Fruit fly (Drosophila melanogaster) whole organism, embryonic: ENCODE measurements around the gene Gart.

ENCODE experiments used
- ATbp ChIP-seq: fragments of 200-800 bp; sonication (Bioruptor generic); optimal IDR thresholded peaks from 2 replicates; lab custom pipeline; 2017; ENCODE audit warnings: missing biosample characterization, mild to moderate bottlenecking, missing genetic modification characterization, missing genetic modification reagents
- Abd-B ChIP-seq: fragments of 200-800 bp; sonication (Bioruptor generic); optimal IDR thresholded peaks from 2 replicates; lab custom pipeline; 2018; ENCODE audit warnings: missing biosample characterization, mild to moderate bottlenecking, missing genetic modification characterization, moderate library complexity
- Bteb2 ChIP-seq: fragments of 200-800 bp; sonication (Bioruptor generic); optimal IDR thresholded peaks from 2 replicates; lab custom pipeline; 2016; ENCODE audit warnings: missing biosample characterization, missing genetic modification characterization
- CG11085 ChIP-seq: fragments of 200-800 bp; sonication (Bioruptor generic); IDR thresholded peaks from 2 replicates; pipeline ENCODE4 v1.3.6; 2022; ENCODE audit warnings: missing biosample characterization, missing genetic modification characterization
- CG12104 ChIP-seq: fragments of 200-800 bp; sonication (Bioruptor generic); optimal IDR thresholded peaks from 3 replicates; lab custom pipeline; 2016; ENCODE audit warnings: missing biosample characterization, missing genetic modification characterization
- CG12155 ChIP-seq: fragments of 200-800 bp; sonication (Bioruptor generic); optimal IDR thresholded peaks from 3 replicates; lab custom pipeline; 2016; ENCODE audit warnings: missing biosample characterization, missing genetic modification characterization
- CG12236 ChIP-seq: fragments of 200-800 bp; sonication (Bioruptor generic); optimal IDR thresholded peaks from 2 replicates; lab custom pipeline; 2016; ENCODE audit warnings: missing biosample characterization, missing genetic modification characterization
- CG14965 ChIP-seq: fragments of 200-800 bp; sonication (Bioruptor generic); optimal IDR thresholded peaks from 2 replicates; lab custom pipeline; 2016; ENCODE audit warnings: missing biosample characterization, missing genetic modification characterization, borderline replicate concordance
- CG1529 ChIP-seq: fragments of 200-800 bp; sonication (Bioruptor generic); optimal IDR thresholded peaks from 3 replicates; lab custom pipeline; 2018; ENCODE audit warnings: missing biosample characterization, missing genetic modification characterization
- CG15514 ChIP-seq: fragments of 200-800 bp; sonication (Bioruptor generic); optimal IDR thresholded peaks from 3 replicates; lab custom pipeline; 2017; ENCODE audit warnings: missing biosample characterization, missing genetic modification characterization, mild to moderate bottlenecking, moderate library complexity, missing genetic modification reagents
- CG15696 ChIP-seq: fragments of 200-800 bp; sonication (Bioruptor generic); optimal IDR thresholded peaks from 2 replicates; lab custom pipeline; 2019; ENCODE audit warnings: missing biosample characterization, mild to moderate bottlenecking, missing genetic modification characterization, moderate library complexity
- CG1647 ChIP-seq: fragments of 200-800 bp; sonication (Bioruptor generic); optimal IDR thresholded peaks from 3 replicates; lab custom pipeline; 2016; ENCODE audit warnings: missing biosample characterization, missing genetic modification characterization
- CG17361 ChIP-seq: fragments of 200-800 bp; sonication (Bioruptor generic); IDR thresholded peaks from 3 replicates; pipeline ENCODE4 v1.3.6; 2022; ENCODE audit warnings: missing biosample characterization, missing genetic modification characterization
- CG31365 ChIP-seq: fragments of 200-800 bp; sonication (Bioruptor generic); optimal IDR thresholded peaks from 2 replicates; lab custom pipeline; 2018; ENCODE audit warnings: missing biosample characterization, mild to moderate bottlenecking, missing genetic modification characterization
- CG31441 ChIP-seq: fragments of 200-800 bp; sonication (Bioruptor generic); IDR thresholded peaks from 2 replicates; pipeline ENCODE4 v1.3.6; 2022; ENCODE audit warnings: missing biosample characterization, missing genetic modification characterization
- CG43689 ChIP-seq: fragments of 200-800 bp; sonication (Bioruptor generic); IDR thresholded peaks from 2 replicates; pipeline ENCODE4 v1.3.6; 2022; ENCODE audit warnings: missing biosample characterization, missing genetic modification characterization
- CG6654 ChIP-seq: fragments of 200-800 bp; sonication (Bioruptor generic); optimal IDR thresholded peaks from 2 replicates; lab custom pipeline; 2017; ENCODE audit warnings: missing biosample characterization, mild to moderate bottlenecking, missing genetic modification characterization
- CG6765 ChIP-seq: fragments of 200-800 bp; sonication (Bioruptor generic); optimal IDR thresholded peaks from 3 replicates; lab custom pipeline; 2017; ENCODE audit warnings: missing biosample characterization, mild to moderate bottlenecking, missing genetic modification characterization
- CG6813 ChIP-seq: fragments of 200-800 bp; sonication (Bioruptor generic); optimal IDR thresholded peaks from 2 replicates; lab custom pipeline; 2017; ENCODE audit warnings: missing biosample characterization, missing genetic modification characterization, mild to moderate bottlenecking, moderate library complexity, missing genetic modification reagents
- CG7786 ChIP-seq: fragments of 200-800 bp; sonication (Bioruptor generic); optimal IDR thresholded peaks from 2 replicates; lab custom pipeline; 2016; ENCODE audit warnings: missing biosample characterization, missing genetic modification characterization
- CG9215 ChIP-seq: fragments of 200-800 bp; sonication (Bioruptor generic); IDR thresholded peaks from 2 replicates; pipeline ENCODE4 v1.3.6; 2022; ENCODE audit warnings: missing biosample characterization, missing genetic modification characterization
- Dfd ChIP-seq, 2 experiments: fragments of >200 bp; optimal IDR thresholded peaks; 2 replicates each; lab custom pipeline; 2017; ENCODE audit warnings: missing biosample characterization in 2 of 2, missing genetic modification characterization in 2 of 2
- HLHmδ ChIP-seq: fragments of 200-800 bp; sonication (Bioruptor generic); optimal IDR thresholded peaks from 2 replicates; lab custom pipeline; 2018; ENCODE audit warnings: missing biosample characterization, mild to moderate bottlenecking, missing genetic modification characterization, moderate library complexity
- Hmx ChIP-seq: fragments of 200-800 bp; sonication (Bioruptor generic); optimal IDR thresholded peaks from 2 replicates; lab custom pipeline; 2016; ENCODE audit warnings: missing biosample characterization, missing genetic modification characterization
- Lpt ChIP-seq: fragments of >200 bp; optimal IDR thresholded peaks from 2 replicates; lab custom pipeline; 2018; ENCODE audit warnings: missing biosample characterization, missing genetic modification characterization
- Nf-YC ChIP-seq: fragments of 200-800 bp; optimal IDR thresholded peaks from 3 replicates; lab custom pipeline; 2019; ENCODE audit warnings: missing biosample characterization, mild to moderate bottlenecking, missing genetic modification characterization, moderate library complexity
- Oli ChIP-seq: fragments of 200-800 bp; sonication (Bioruptor generic); optimal IDR thresholded peaks from 2 replicates; lab custom pipeline; 2018; ENCODE audit warnings: missing biosample characterization, mild to moderate bottlenecking, missing genetic modification characterization, moderate library complexity
- PHDP ChIP-seq: fragments of 200-800 bp; sonication (Bioruptor generic); optimal IDR thresholded peaks from 3 replicates; lab custom pipeline; 2018; ENCODE audit warnings: missing biosample characterization, mild to moderate bottlenecking, missing genetic modification characterization, moderate library complexity
- Pdp1 ChIP-seq, 2 experiments: fragments of 200-800 bp; sonication (Bioruptor generic); optimal IDR thresholded peaks; 3 replicates each; lab custom pipeline; 2016; ENCODE audit warnings: missing biosample characterization in 2 of 2, missing genetic modification characterization in 2 of 2, mild to moderate bottlenecking in 1 of 2, moderate library complexity in 1 of 2
- Ptx1 ChIP-seq: fragments of 200-800 bp; sonication (Bioruptor generic); IDR thresholded peaks from 2 replicates; pipeline ENCODE4 v1.3.6; 2022; ENCODE audit warnings: missing biosample characterization, missing genetic modification characterization
- br ChIP-seq: fragments of >200 bp; optimal IDR thresholded peaks from 2 replicates; lab custom pipeline; 2017
- gro ChIP-seq: fragments of 200-800 bp; sonication (Bioruptor generic); optimal IDR thresholded peaks from 2 replicates; lab custom pipeline; 2016; ENCODE audit warnings: missing biosample characterization, missing genetic modification characterization
- h ChIP-seq: fragments of >200 bp; optimal IDR thresholded peaks from 2 replicates; lab custom pipeline; 2017
- hkb ChIP-seq, 2 experiments: fragments of 200-800 bp in 1 of 2; fragments of >200 bp in 1 of 2; sonication (Bioruptor generic) in 1 of 2; IDR thresholded peaks in 1 of 2; optimal IDR thresholded peaks in 1 of 2; 2 replicates each; pipeline versions ENCODE4 v1.3.6 to Lab custom; 2017 to 2022; ENCODE audit warnings: missing biosample characterization in 1 of 2, missing genetic modification characterization in 1 of 2
- inv ChIP-seq: fragments of 200-800 bp; sonication (Bioruptor generic); IDR thresholded peaks from 2 replicates; pipeline ENCODE4 v1.3.6; 2022; ENCODE audit warnings: missing biosample characterization, missing genetic modification characterization; ENCODE audit not compliant: partially characterized antibody
- kni ChIP-seq: fragments of 200-800 bp; sonication (Bioruptor generic); optimal IDR thresholded peaks from 3 replicates; lab custom pipeline; 2017; ENCODE audit warnings: mild to moderate bottlenecking, missing biosample characterization, missing genetic modification reagents, missing genetic modification characterization
- knrl ChIP-seq: fragments of 200-800 bp; sonication (Bioruptor generic); IDR thresholded peaks from 3 replicates; pipeline ENCODE4 v1.3.6; 2022; ENCODE audit warnings: missing biosample characterization, missing genetic modification characterization; ENCODE audit not compliant: partially characterized antibody
- nerfin-1 ChIP-seq: fragments of 200-800 bp; sonication (Bioruptor generic); optimal IDR thresholded peaks from 3 replicates; lab custom pipeline; 2019; ENCODE audit warnings: missing biosample characterization, mild to moderate bottlenecking, missing genetic modification characterization, moderate library complexity
- peb ChIP-seq: fragments of 200-800 bp; sonication (Bioruptor generic); IDR thresholded peaks from 2 replicates; pipeline ENCODE4 v1.3.6; 2022; ENCODE audit warnings: missing biosample characterization, missing genetic modification characterization
- pfk ChIP-seq: fragments of 200-800 bp; sonication (Bioruptor generic); optimal IDR thresholded peaks from 2 replicates; lab custom pipeline; 2018; ENCODE audit warnings: missing biosample characterization, mild to moderate bottlenecking, missing genetic modification characterization, moderate library complexity
- phol ChIP-seq: fragments of 200-800 bp; sonication (Bioruptor generic); optimal IDR thresholded peaks from 3 replicates; lab custom pipeline; 2018; ENCODE audit warnings: missing biosample characterization, mild to moderate bottlenecking, missing genetic modification characterization, moderate library complexity
- pita ChIP-seq: fragments of 200-800 bp; sonication (Bioruptor generic); optimal IDR thresholded peaks from 2 replicates; lab custom pipeline; 2017; ENCODE audit warnings: missing biosample characterization, mild to moderate bottlenecking, missing genetic modification characterization
- pros ChIP-seq: fragments of 200-800 bp; sonication (Bioruptor generic); optimal IDR thresholded peaks from 3 replicates; lab custom pipeline; 2019; ENCODE audit warnings: missing biosample characterization, mild to moderate bottlenecking, missing genetic modification characterization, moderate library complexity
- row ChIP-seq: fragments of 200-800 bp; sonication (Bioruptor generic); IDR thresholded peaks from 3 replicates; pipeline ENCODE4 v1.3.6; 2022; ENCODE audit warnings: missing biosample characterization, missing genetic modification characterization
- slp2 ChIP-seq: fragments of 200-800 bp; sonication (Bioruptor generic); optimal IDR thresholded peaks from 2 replicates; lab custom pipeline; 2016; ENCODE audit warnings: missing biosample characterization, missing genetic modification characterization
- ssp ChIP-seq: fragments of 200-800 bp; sonication (Bioruptor generic); IDR thresholded peaks from 2 replicates; pipeline ENCODE4 v1.3.6; 2022; ENCODE audit warnings: missing biosample characterization, missing genetic modification characterization
- tin ChIP-seq: fragments of 200-800 bp; sonication (Bioruptor generic); optimal IDR thresholded peaks from 3 replicates; lab custom pipeline; 2016; ENCODE audit warnings: missing biosample characterization, missing genetic modification characterization
- tx ChIP-seq: fragments of 200-800 bp; sonication (Bioruptor generic); optimal IDR thresholded peaks from 2 replicates; lab custom pipeline; 2016; ENCODE audit warnings: missing biosample characterization, missing genetic modification characterization
- unc-4 ChIP-seq: fragments of 200-800 bp; sonication (Bioruptor generic); IDR thresholded peaks from 2 replicates; pipeline ENCODE4 v1.3.6; 2022; ENCODE audit warnings: missing biosample characterization, missing genetic modification characterization; ENCODE audit not compliant: partially characterized antibody
- zen ChIP-seq: fragments of 200-800 bp; sonication (Bioruptor generic); optimal IDR thresholded peaks from 3 replicates; lab custom pipeline; 2018; ENCODE audit warnings: missing biosample characterization, mild to moderate bottlenecking, missing genetic modification characterization, moderate library complexity
- zen2 ChIP-seq: fragments of 200-800 bp; sonication (Bioruptor generic); IDR thresholded peaks from 3 replicates; pipeline ENCODE4 v1.3.6; 2022; ENCODE audit warnings: missing biosample characterization, missing genetic modification characterization; ENCODE audit not compliant: partially characterized antibody

Gene Gart

dm6 chr2L:7042150-7042811 is 18.6 kb upstream of the Gart start (continued):
- no peak for TF ChIP-seq CG1529 (GFP tag; lab: Kevin White, UChicago)
- TF ChIP-seq unc-4, result peak; percentile 69
- no peak for TF ChIP-seq br (lab: Kevin White, UChicago)
- TF ChIP-seq zen, result no peak
- TF ChIP-seq CG6765 (GFP tag; lab: Kevin White, UChicago), result peak; percentile 68
- TF ChIP-seq Ptx1 (GFP tag; lab: Robert Waterston, UW), result peak; percentile 68
- TF ChIP-seq slp2 (GFP tag; lab: Kevin White, UChicago), result no peak
- peak; percentile 45; the same call in 2 of the 3 replicates for TF ChIP-seq CG17361 (GFP tag; lab: Robert Waterston, UW)
- TF ChIP-seq nerfin-1 (tag; lab: Kevin White, UChicago), result peak; percentile 35
- peak; percentile 78 for TF ChIP-seq gro (GFP tag; lab: Kevin White, UChicago)
- no peak for TF ChIP-seq CG43689 (GFP tag; lab: Robert Waterston, UW)
- peak; percentile 4 for TF ChIP-seq tx (GFP tag; lab: Kevin White, UChicago)
- peak; percentile 84 for TF ChIP-seq HLHmδ (GFP tag; lab: Kevin White, UChicago)
- TF ChIP-seq Abd-B (GFP tag; lab: Kevin White, UChicago), result no peak
- TF ChIP-seq CG14965, result no peak
- peak; percentile 55 for TF ChIP-seq knrl (GFP tag; lab: Robert Waterston, UW)
- no peak for TF ChIP-seq peb (GFP tag; lab: Robert Waterston, UW)
- no peak for TF ChIP-seq CG12236 (GFP tag; lab: Kevin White, UChicago)
- TF ChIP-seq CG31441 (GFP tag; lab: Robert Waterston, UW), result 0 out of 2 replicates have a peak, but pooled peaks have one; percentile 17
- no peak for TF ChIP-seq hkb (optimal IDR thresholded peaks at IDR 0.05; lab: Kevin White, UChicago)
- TF ChIP-seq hkb (GFP tag; IDR thresholded peaks at IDR 0.05; lab: Robert Waterston, UW), result peak; percentile 25; the same call in 1 of the 2 replicates
- TF ChIP-seq zen2, result peak; percentile 49
- TF ChIP-seq CG12155 (GFP tag; lab: Kevin White, UChicago), result peak; percentile 0
- no peak for TF ChIP-seq ATbp
- no peak for TF ChIP-seq CG15696 (tag; lab: Kevin White, UChicago)
- TF ChIP-seq phol, result peak; percentile 21
- no peak for TF ChIP-seq CG1647
- peak; percentile 70 for TF ChIP-seq row (GFP tag; lab: Robert Waterston, UW)
- no peak for TF ChIP-seq Dfd (GFP tag; optimal IDR thresholded peaks at IDR 0.05; lab: Kevin White, UChicago)
- peak; percentile 59 for TF ChIP-seq CG6813 (GFP tag; lab: Kevin White, UChicago)
- TF ChIP-seq CG6654, result no peak
- TF ChIP-seq Oli (tag; lab: Kevin White, UChicago), result peak; percentile 17
- peak; percentile 59 for TF ChIP-seq CG11085 (GFP tag; lab: Robert Waterston, UW)
- peak; percentile 46 for TF ChIP-seq Nf-YC (tag; lab: Kevin White, UChicago)
- TF ChIP-seq ssp (GFP tag; lab: Robert Waterston, UW), result peak; percentile 29; the same call in 1 of the 2 replicates
- no peak for TF ChIP-seq Hmx (GFP tag; lab: Kevin White, UChicago)
- TF ChIP-seq Bteb2 (GFP tag; lab: Kevin White, UChicago), result no peak
- TF ChIP-seq CG15514, result peak; percentile 86
- TF ChIP-seq pita (GFP tag; lab: Kevin White, UChicago), result no peak
- TF ChIP-seq Lpt (GFP tag; lab: Kevin White, UChicago), result no peak
- peak; percentile 56 for TF ChIP-seq pfk (GFP tag; lab: Kevin White, UChicago)

- TF ChIP-seq h (lab: Kevin White, UChicago), result no peak
- 0 out of 2 replicates have a peak, but pooled peaks have one; percentile 32 for TF ChIP-seq CG9215 (GFP tag; lab: Robert Waterston, UW)
- peak; percentile 61 for TF ChIP-seq tin (GFP tag; lab: Kevin White, UChicago)
- TF ChIP-seq CG7786 (GFP tag; lab: Kevin White, UChicago), result peak; percentile 51
- peak; percentile 5 for TF ChIP-seq zen
- no peak for TF ChIP-seq inv (GFP tag; lab: Robert Waterston, UW)
- TF ChIP-seq Pdp1 (GFP tag; optimal IDR thresholded peaks at IDR 0.05; lab: Kevin White, UChicago), result peak in 1 of 2 experiments; percentile 39
- peak; percentile 58 for TF ChIP-seq CG12104 (GFP tag; lab: Kevin White, UChicago)
- TF ChIP-seq pros (GFP tag; lab: Kevin White, UChicago), result no peak
- no peak for TF ChIP-seq kni (GFP tag; lab: Kevin White, UChicago)
- peak; percentile 44 for TF ChIP-seq PHDP (tag; lab: Kevin White, UChicago)
- TF ChIP-seq CG31365 (tag; lab: Kevin White, UChicago), result no peak
Observed at dm6 chr2L:7039342-7039684, 15.6 kb upstream of the Gart start.
